Fruit fly (Drosophila melanogaster) whole organism, embryonic: Measurements from ENCODE around the gene Polr1D.

ENCODE experiments used
- Ada2b ChIP-seq: fragments of 200-800 bp; sonication (Bioruptor generic); IDR thresholded peaks from 2 replicates; pipeline ENCODE4 v1.3.6; 2022; ENCODE audit warnings: missing biosample characterization, missing genetic modification characterization
- Bteb2 ChIP-seq: fragments of 200-800 bp; sonication (Bioruptor generic); optimal IDR thresholded peaks from 2 replicates; lab custom pipeline; 2016; ENCODE audit warnings: missing biosample characterization, missing genetic modification characterization
- CG10543 ChIP-seq: fragments of 200-800 bp; sonication (Bioruptor generic); optimal IDR thresholded peaks from 3 replicates; lab custom pipeline; 2017; ENCODE audit warnings: missing biosample characterization, mild to moderate bottlenecking, missing genetic modification characterization, moderate library complexity
- CG10654 ChIP-seq: fragments of 200-800 bp; sonication (Bioruptor generic); optimal IDR thresholded peaks from 2 replicates; lab custom pipeline; 2016; ENCODE audit warnings: missing biosample characterization, missing genetic modification characterization
- CG15479 ChIP-seq: fragments of 200-800 bp; sonication (Bioruptor generic); optimal IDR thresholded peaks from 3 replicates; lab custom pipeline; 2019; ENCODE audit warnings: missing biosample characterization, mild to moderate bottlenecking, missing genetic modification characterization, moderate library complexity
- CG16779 ChIP-seq: fragments of 200-800 bp; sonication (Bioruptor generic); IDR thresholded peaks from 2 replicates; pipeline ENCODE4 v1.3.6; 2022; ENCODE audit warnings: missing biosample characterization, missing genetic modification characterization
- CG18599 ChIP-seq: fragments of 200-800 bp; sonication (Bioruptor generic); optimal IDR thresholded peaks from 3 replicates; lab custom pipeline; 2017; ENCODE audit warnings: missing biosample characterization, missing genetic modification characterization, mild to moderate bottlenecking, moderate library complexity, missing genetic modification reagents
- CG34376 ChIP-seq: fragments of 200-800 bp; sonication (Bioruptor generic); optimal IDR thresholded peaks from 2 replicates; lab custom pipeline; 2018; ENCODE audit warnings: missing biosample characterization, mild to moderate bottlenecking, missing genetic modification characterization
- CG4730 ChIP-seq: fragments of 200-800 bp; sonication (Bioruptor generic); IDR thresholded peaks from 2 replicates; pipeline ENCODE4 v1.3.6; 2022; ENCODE audit warnings: missing biosample characterization, missing genetic modification characterization
- GATAe ChIP-seq: fragments of 200-800 bp; sonication (Bioruptor generic); conservative IDR thresholded peaks from 2 replicates; pipeline ENCODE4 v1.3.6; 2022; ENCODE audit warnings: missing biosample characterization, missing genetic modification characterization
- HLH4C ChIP-seq: fragments of 200-800 bp; sonication (Bioruptor generic); IDR thresholded peaks from 3 replicates; pipeline ENCODE4 v1.3.6; 2022; ENCODE audit warnings: missing biosample characterization, missing genetic modification characterization; ENCODE audit not compliant: partially characterized antibody
- Lim3 ChIP-seq: fragments of 200-800 bp; sonication (Bioruptor generic); IDR thresholded peaks from 2 replicates; pipeline ENCODE4 v1.3.6; 2022; ENCODE audit warnings: missing biosample characterization, missing genetic modification characterization
- Med ChIP-seq: fragments of 200-800 bp; sonication (Bioruptor generic); peaks from one replicate; lab custom pipeline; 2016; ENCODE audit warnings: missing biosample characterization, missing genetic modification characterization, mild to moderate bottlenecking, inconsistent platforms, moderate library complexity
- Nf-YC ChIP-seq: fragments of 200-800 bp; optimal IDR thresholded peaks from 3 replicates; lab custom pipeline; 2019; ENCODE audit warnings: missing biosample characterization, mild to moderate bottlenecking, missing genetic modification characterization, moderate library complexity
- Oaz ChIP-seq: fragments of 200-800 bp; sonication (Bioruptor generic); IDR thresholded peaks from 2 replicates; pipeline ENCODE4 v1.3.6; 2022; ENCODE audit warnings: missing biosample characterization, missing genetic modification characterization
- Tbp ChIP-seq: fragments of >200 bp; optimal IDR thresholded peaks from 2 replicates; lab custom pipeline; 2018; ENCODE audit warnings: missing biosample characterization, missing genetic modification characterization
- caup ChIP-seq: fragments of 200-800 bp; sonication (Bioruptor generic); optimal IDR thresholded peaks from 3 replicates; lab custom pipeline; 2017; ENCODE audit warnings: missing biosample characterization, mild to moderate bottlenecking, missing genetic modification characterization, moderate library complexity; ENCODE audit not compliant: severe bottlenecking
- dati ChIP-seq: fragments of 200-800 bp; sonication (Bioruptor generic); IDR thresholded peaks from 2 replicates; pipeline ENCODE4 v1.3.6; 2022; ENCODE audit warnings: missing biosample characterization, missing genetic modification characterization
- dm ChIP-seq: fragments of 200-800 bp; sonication (Bioruptor generic); optimal IDR thresholded peaks from 3 replicates; lab custom pipeline; 2016; ENCODE audit warnings: missing biosample characterization, missing genetic modification characterization
- dmrt11E ChIP-seq: fragments of 200-800 bp; sonication (Bioruptor generic); optimal IDR thresholded peaks from 3 replicates; lab custom pipeline; 2018; ENCODE audit warnings: missing biosample characterization, mild to moderate bottlenecking, missing genetic modification characterization, moderate library complexity
- exex ChIP-seq: fragments of 200-800 bp; sonication (Bioruptor generic); optimal IDR thresholded peaks from 4 replicates; lab custom pipeline; 2018; ENCODE audit warnings: missing biosample characterization, mild to moderate bottlenecking, missing genetic modification characterization, moderate library complexity
- fd102C ChIP-seq: fragments of 200-800 bp; sonication (Bioruptor generic); optimal IDR thresholded peaks from 2 replicates; lab custom pipeline; 2018; ENCODE audit warnings: missing biosample characterization, mild to moderate bottlenecking, missing genetic modification characterization, moderate library complexity
- grn ChIP-seq: fragments of 200-800 bp; sonication (Bioruptor generic); optimal IDR thresholded peaks from 3 replicates; lab custom pipeline; 2017; ENCODE audit warnings: missing biosample characterization, missing genetic modification characterization
- lab ChIP-seq: fragments of 200-800 bp; sonication (Bioruptor generic); optimal IDR thresholded peaks from 3 replicates; lab custom pipeline; 2017; ENCODE audit warnings: missing biosample characterization, missing genetic modification characterization, mild to moderate bottlenecking, moderate library complexity, missing genetic modification reagents
- mirr ChIP-seq: fragments of 200-800 bp; sonication (Bioruptor generic); optimal IDR thresholded peaks from 3 replicates; lab custom pipeline; 2018; ENCODE audit warnings: missing biosample characterization, mild to moderate bottlenecking, missing genetic modification characterization
- nmo ChIP-seq: fragments of 200-800 bp; sonication (Bioruptor generic); optimal IDR thresholded peaks from 2 replicates; lab custom pipeline; 2018; ENCODE audit warnings: missing biosample characterization, mild to moderate bottlenecking, missing genetic modification characterization, moderate library complexity
- odd ChIP-seq: fragments of 200-800 bp; sonication (Bioruptor generic); optimal IDR thresholded peaks from 2 replicates; lab custom pipeline; 2017; ENCODE audit warnings: missing biosample characterization, mild to moderate bottlenecking, missing genetic modification characterization
- pan ChIP-seq, 4 experiments: fragments of >200 bp in 3 of 4; fragments of 200-800 bp in 1 of 4; sonication (Bioruptor generic) in 1 of 4; optimal IDR thresholded peaks in 3 of 4; IDR thresholded peaks in 1 of 4; 2 replicates each; pipeline versions ENCODE4 v1.3.6 to Lab custom; 2017 to 2022; ENCODE audit warnings: missing biosample characterization in 2 of 4, missing genetic modification characterization in 2 of 4, mixed read lengths in 1 of 4
- pita ChIP-seq: fragments of 200-800 bp; sonication (Bioruptor generic); optimal IDR thresholded peaks from 2 replicates; lab custom pipeline; 2017; ENCODE audit warnings: missing biosample characterization, mild to moderate bottlenecking, missing genetic modification characterization
- sug ChIP-seq: fragments of 200-800 bp; optimal IDR thresholded peaks from 2 replicates; lab custom pipeline; 2019; ENCODE audit warnings: missing biosample characterization, mild to moderate bottlenecking, missing genetic modification characterization, moderate library complexity
- vnd ChIP-seq: fragments of 200-800 bp; sonication (Bioruptor generic); IDR thresholded peaks from 3 replicates; pipeline ENCODE4 v1.3.6; 2022; ENCODE audit warnings: missing biosample characterization, missing genetic modification characterization; ENCODE audit not compliant: partially characterized antibody
- zf30C ChIP-seq: fragments of 200-800 bp; sonication (Bioruptor generic); optimal IDR thresholded peaks from 3 replicates; lab custom pipeline; 2018; ENCODE audit warnings: missing biosample characterization, mild to moderate bottlenecking, missing genetic modification characterization

Polr1D gene

dm6 chr2L:19103176-19103921 is 31.7 kb downstream of the Polr1D start (continued):
- TF ChIP-seq pita (GFP tag; lab: Kevin White, UChicago): no peak
- TF ChIP-seq fd102C: peak; percentile 4
- no peak for TF ChIP-seq CG16779 (GFP tag; lab: Robert Waterston, UW)
- TF ChIP-seq nmo: no peak

- TF ChIP-seq CG10543 (GFP tag; lab: Kevin White, UChicago): no peak
- TF ChIP-seq Ada2b: no peak
Observed at dm6 chr2L:19101744-19102143, 33.3 kb downstream of the Polr1D start, which contains the start of the genes CG17344 and CG43731. TSS of gene CG17344 (plus strand) at chr2L:19102044. TSS of gene CG43731 (plus strand) at chr2L:19102044.

DNA sequence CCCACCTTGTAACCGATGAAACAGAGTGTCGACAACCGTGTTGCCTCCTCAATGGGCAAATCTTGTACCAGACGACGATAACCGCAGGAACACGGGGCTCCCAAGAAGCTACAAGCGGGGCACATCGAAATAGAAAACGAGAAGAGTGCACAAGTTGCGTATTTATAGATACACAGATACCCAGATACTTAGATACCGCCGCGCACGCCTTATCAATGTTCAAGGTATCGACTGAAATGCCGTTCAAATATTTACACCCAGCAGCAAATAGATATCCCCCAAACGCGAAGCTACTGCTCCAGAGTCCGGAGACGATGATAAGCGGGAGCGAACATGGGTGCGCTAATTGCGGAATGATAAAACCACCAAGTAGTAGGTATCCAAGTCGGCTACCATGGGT is 36.4 kb downstream of the Polr1D start:
- TF ChIP-seq Tbp (GFP tag; lab: Kevin White, UChicago) (no peak), pan (optimal IDR thresholded peaks at IDR 0.05; lab: Kevin White, UChicago) (no peak), pan (GFP tag; optimal IDR thresholded peaks at IDR 0.05 in 1 of 2, IDR thresholded peaks at IDR 0.05 in 1 of 2) (no peak), Med (GFP tag; lab: Kevin White, UChicago) (peak; percentile 68), HLH4C (no peak), dati (GFP tag; lab: Robert Waterston, UW) (no peak), zf30C (GFP tag; lab: Kevin White, UChicago) (no peak), CG18599 (GFP tag; lab: Kevin White, UChicago) (no peak), grn (GFP tag; lab: Kevin White, UChicago) (peak; percentile 52), odd (GFP tag; lab: Kevin White, UChicago) (peak; percentile 13), exex (tag; lab: Kevin White, UChicago) (peak; percentile 48), dmrt11E (tag; lab: Kevin White, UChicago) (no peak), Oaz (GFP tag; lab: Robert Waterston, UW) (no peak), CG10654 (no peak), lab (GFP tag; lab: Kevin White, UChicago) (peak; percentile 2), CG15479 (GFP tag; lab: Kevin White, UChicago) (peak; percentile 46), caup (GFP tag; lab: Kevin White, UChicago) (peak; percentile 70), mirr (GFP tag; lab: Kevin White, UChicago) (peak; percentile 80), Lim3 (GFP tag; lab: Robert Waterston, UW) (peak; percentile 82; the same call in 1 of the 2 replicates)

DNA sequence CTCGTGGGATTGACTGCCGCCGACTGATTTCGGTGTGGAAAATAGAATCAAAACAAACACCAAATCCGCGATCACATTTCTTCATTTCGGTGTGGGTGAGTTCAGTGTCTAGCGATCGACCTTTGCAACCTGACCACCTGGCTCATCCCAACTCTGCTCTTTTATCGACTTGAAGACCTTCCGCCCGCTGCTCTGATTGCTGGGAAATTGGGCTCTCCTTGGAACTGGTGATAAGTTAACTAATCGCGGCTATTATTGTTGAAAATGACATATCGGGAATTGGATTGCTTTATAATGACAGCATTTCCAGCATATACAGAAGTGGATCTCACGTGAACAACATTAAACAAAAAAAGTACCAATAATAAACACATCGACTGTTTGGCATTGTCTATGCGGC is 37.7 kb downstream of the Polr1D start:
- TF ChIP-seq Bteb2 (GFP tag; lab: Kevin White, UChicago) (no peak), mirr (GFP tag; lab: Kevin White, UChicago) (peak; percentile 89), sug (tag; lab: Kevin White, UChicago) (peak; percentile 49), grn (GFP tag; lab: Kevin White, UChicago) (peak; percentile 74), dm (GFP tag; lab: Kevin White, UChicago) (no peak), Nf-YC (tag; lab: Kevin White, UChicago) (peak; percentile 3), CG34376 (GFP tag; lab: Kevin White, UChicago) (peak; percentile 71), vnd (GFP tag; lab: Robert Waterston, UW) (0 out of 3 replicates have a peak, but pooled peaks have one; percentile 33), CG4730 (no peak), GATAe (peak; percentile 29; the same call in 1 of the 2 replicates), exex (tag; lab: Kevin White, UChicago) (peak; percentile 99)
- TF ChIP-seq, all 482 proteins: peak for 8
